Fruit fly (Drosophila melanogaster): ENCODE data around the gene hydra.

DNA sequence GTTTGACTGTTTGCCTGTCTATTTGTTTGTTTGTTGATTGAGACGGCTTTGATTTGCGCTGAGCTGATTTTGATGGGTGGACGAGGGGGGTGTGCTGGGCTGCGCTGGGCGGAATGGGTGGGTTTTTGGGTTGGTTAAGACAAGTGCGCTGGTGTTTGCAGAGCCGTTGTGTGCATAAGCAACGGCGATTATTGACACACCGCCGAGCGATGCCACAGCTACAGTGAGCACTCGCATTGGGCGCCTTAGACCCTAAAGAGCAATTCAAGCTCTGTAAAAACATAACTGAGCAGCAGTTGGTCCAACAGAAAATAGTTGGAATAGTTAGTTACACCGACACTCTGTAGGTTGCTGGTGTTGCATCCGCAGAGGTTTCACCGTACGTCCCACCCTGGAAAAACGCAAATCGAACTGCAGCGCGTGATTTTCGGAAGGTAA lies 21.9 kb downstream of the hydra start:
- TF ChIP-seq CG8478 (optimal IDR thresholded peaks at IDR 0.05), result no peak
- TF ChIP-seq CTCF (optimal IDR thresholded peaks at IDR 0.05), result no peak
